Worm (Caenorhabditis elegans): Measurements from ENCODE around the gene flp-16.

- TF ChIP-seq nhr-25 (tag; optimal IDR thresholded peaks at IDR 0.05) (no peak), elt-3 (tag; optimal IDR thresholded peaks at IDR 0.05) (no peak), nhr-237 (tag; optimal IDR thresholded peaks at IDR 0.05) (no peak)
Measured at ce11 chrII:13195706-13196417, 39.2 kb upstream of the flp-16 start.

All from whole organism, L3 larva.